Worm (Caenorhabditis elegans): Measurements from ENCODE around the gene srz-95.

ce11 chrV:17016787-17017186, 25.0 kb downstream of the srz-95 start, which contains the start of gene srh-97:
- TF ChIP-seq flt-1 (GFP tag; IDR thresholded peaks at IDR 0.05) (no peak), sea-1 (GFP tag; conservative IDR thresholded peaks at IDR 0.05) (no peak), ama-1 (optimal IDR thresholded peaks at IDR 0.05) (no peak)

Measured in whole organism, early embryonic.